Worm (Caenorhabditis elegans) whole organism, mixed stage, embryonic: ENCODE measurements around the gene srh-130.

ENCODE experiments used
- M03D4.4 ChIP-seq: sonication (generic microtip); optimal IDR thresholded peaks from 2 replicates; lab custom pipeline; 2017; ENCODE audit warnings: mild to moderate bottlenecking, missing genetic modification characterization, missing compliant biosample characterization
- blmp-1 ChIP-seq: fragments of 150-350 bp; optimal IDR thresholded peaks from 2 replicates; lab custom pipeline; 2014; ENCODE audit warnings: missing biosample characterization, missing genetic modification characterization
- ceh-39 ChIP-seq: fragments of 150-350 bp; optimal IDR thresholded peaks from 2 replicates; lab custom pipeline; 2014; ENCODE audit warnings: missing biosample characterization, missing genetic modification characterization
- ceh-83 ChIP-seq: fragments of 200-800 bp; sonication (Bioruptor generic); optimal IDR thresholded peaks from 2 replicates; lab custom pipeline; 2018; ENCODE audit warnings: mild to moderate bottlenecking, missing genetic modification characterization, missing compliant biosample characterization
- elt-3 ChIP-seq: fragments of 150-350 bp; optimal IDR thresholded peaks from 2 replicates; lab custom pipeline; 2014; ENCODE audit warnings: missing biosample characterization, missing genetic modification characterization
- lin-13 ChIP-seq: fragments of 150-350 bp; optimal IDR thresholded peaks from 2 replicates; lab custom pipeline; 2014; ENCODE audit warnings: missing biosample characterization, missing genetic modification characterization
- lin-32 ChIP-seq: fragments of 200-800 bp; sonication (Bioruptor generic); optimal IDR thresholded peaks from 2 replicates; lab custom pipeline; 2018; ENCODE audit warnings: mild to moderate bottlenecking, missing genetic modification characterization, missing compliant biosample characterization
- mab-5 ChIP-seq: fragments of 150-350 bp; optimal IDR thresholded peaks from 2 replicates; lab custom pipeline; 2014; ENCODE audit warnings: missing biosample characterization, missing genetic modification characterization
- nhr-237 ChIP-seq: fragments of 150-350 bp; optimal IDR thresholded peaks from 2 replicates; lab custom pipeline; 2014; ENCODE audit warnings: missing biosample characterization, missing genetic modification characterization
- nhr-76 ChIP-seq: sonication (generic microtip); optimal IDR thresholded peaks from 2 replicates; lab custom pipeline; 2017; ENCODE audit warnings: missing biosample characterization, missing genetic modification characterization
- sptf-1 ChIP-seq: sonication (generic microtip); optimal IDR thresholded peaks from 2 replicates; lab custom pipeline; 2017; ENCODE audit warnings: mild to moderate bottlenecking, missing genetic modification characterization, moderate library complexity, missing compliant biosample characterization
- unc-62 ChIP-seq: fragments of 150-350 bp; optimal IDR thresholded peaks from 2 replicates; lab custom pipeline; 2014; ENCODE audit warnings: missing biosample characterization, missing genetic modification reagents, missing genetic modification characterization
- ztf-11 ChIP-seq: fragments of 150-350 bp; optimal IDR thresholded peaks from 2 replicates; lab custom pipeline; 2014; ENCODE audit warnings: missing biosample characterization, missing genetic modification characterization

DNA sequence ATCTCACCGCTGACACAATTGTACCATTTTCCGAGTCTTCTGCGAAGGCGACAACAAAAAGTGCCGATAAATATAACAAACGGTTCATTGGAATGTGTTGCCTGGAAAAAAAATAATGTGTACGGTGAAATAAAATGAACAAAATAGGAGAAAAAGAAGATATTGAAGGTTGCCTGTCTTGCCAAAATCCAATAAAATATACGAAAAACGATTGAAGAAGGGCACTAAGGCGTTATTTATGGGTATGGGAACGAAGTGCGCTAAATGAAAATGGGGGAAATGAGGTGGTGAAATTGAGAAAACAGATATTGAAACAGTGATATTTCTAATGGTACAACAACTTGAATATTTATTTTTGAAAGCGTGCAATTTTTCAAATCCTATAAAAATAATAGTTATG, 47.3 kb downstream of the srh-130 start, which contains the start of gene Y47A7.2:
- TF ChIP-seq lin-32 (GFP tag; lab: Kevin White, UChicago): no peak
- no peak for TF ChIP-seq ceh-39 (tag; lab: Kevin White, UChicago)
- no peak for TF ChIP-seq nhr-76 (tag; lab: Kevin White, UChicago)
- TF ChIP-seq elt-3: no peak
- TF ChIP-seq lin-13 (tag; lab: Kevin White, UChicago): no peak
- no peak for TF ChIP-seq sptf-1 (tag; lab: Kevin White, UChicago)
- no peak for TF ChIP-seq M03D4.4 (tag; lab: Kevin White, UChicago)
- TF ChIP-seq nhr-237 (tag; lab: Kevin White, UChicago): no peak
- TF ChIP-seq ceh-83 (GFP tag; lab: Kevin White, UChicago): no peak
- no peak for TF ChIP-seq ztf-11
- TF ChIP-seq mab-5 (tag; lab: Kevin White, UChicago): no peak
- no peak for TF ChIP-seq unc-62
- no peak for TF ChIP-seq blmp-1 (tag; lab: Kevin White, UChicago)
